Worm (Caenorhabditis elegans): ENCODE results near the gene K01A6.6.

K01A6.6 gene

DNA sequence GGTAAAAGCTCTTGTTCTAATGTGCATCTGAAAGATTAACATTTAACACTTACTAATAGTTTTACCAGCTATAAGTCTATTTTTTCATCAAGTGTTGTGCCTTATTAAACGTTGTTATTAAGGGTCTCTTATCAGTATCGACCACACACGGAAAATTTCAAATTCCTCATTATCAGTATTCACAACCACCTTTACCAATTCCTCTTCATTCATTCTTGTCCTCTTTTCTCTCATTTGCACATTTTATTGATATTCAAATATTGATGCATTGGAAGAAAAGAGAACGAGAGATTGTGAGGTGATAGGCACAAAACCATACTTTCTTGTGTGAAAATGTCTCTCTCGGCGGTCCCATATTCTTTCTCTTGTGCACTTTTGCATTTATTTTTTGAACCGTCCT is 13.2 kb upstream of the K01A6.6 start:
- TF ChIP-seq elt-2 (tag; optimal IDR thresholded peaks at IDR 0.05) = peak; percentile 31
- no peak for TF ChIP-seq unc-86 (tag; optimal IDR thresholded peaks at IDR 0.05)

DNA sequence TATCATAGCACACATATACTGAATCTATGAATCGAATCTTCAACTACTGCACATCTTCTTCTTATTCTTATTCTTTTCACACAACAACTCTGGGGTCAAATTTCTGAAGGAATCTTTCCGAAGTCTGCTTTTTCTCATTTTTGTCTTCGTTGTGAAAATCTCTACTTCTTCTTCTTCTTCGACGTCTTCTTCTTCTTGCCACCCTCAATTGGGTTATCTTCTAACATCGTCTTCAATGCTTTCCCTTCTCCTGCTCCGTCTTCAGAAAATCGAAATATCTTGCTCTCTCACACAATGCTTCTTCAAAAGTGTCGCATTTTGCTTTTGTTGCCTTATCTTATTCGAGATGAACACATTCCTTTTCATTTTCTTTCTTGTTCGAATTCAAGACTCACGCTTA is 11.9 kb upstream of the K01A6.6 start:
- no peak for TF ChIP-seq ttx-3 (tag; optimal IDR thresholded peaks at IDR 0.05)
- TF ChIP-seq unc-42 (tag; optimal IDR thresholded peaks at IDR 0.05) = peak; percentile 86
- no peak for TF ChIP-seq F13H6.1 (tag; optimal IDR thresholded peaks at IDR 0.05)
- TF ChIP-seq fkh-6 (tag; optimal IDR thresholded peaks at IDR 0.05) = no peak

DNA sequence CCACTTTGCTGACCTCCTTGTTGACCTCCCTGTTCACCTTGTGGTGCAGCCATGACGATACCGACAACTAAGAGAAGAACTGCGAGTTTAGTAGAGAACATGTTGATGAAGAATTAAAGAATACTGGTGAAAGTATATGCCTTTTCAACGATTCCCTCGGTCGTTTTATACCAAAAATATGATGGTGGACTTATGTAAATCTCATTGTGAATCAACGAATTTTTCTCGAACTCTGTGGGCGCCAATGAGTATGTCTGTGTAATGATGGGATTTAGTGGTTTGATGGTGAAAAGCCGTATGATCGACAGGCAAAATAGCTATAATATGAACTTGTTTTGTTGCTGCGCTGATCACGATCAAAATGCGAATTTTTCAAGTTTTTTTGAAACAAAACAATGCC is 2.1 kb downstream of the K01A6.6 start, which contains the start of gene K01A6.8:
Gene K01A6.8, minus strand, starts transcription at position 101 of the 400 bp plus-strand sequence.
- TF ChIP-seq ceh-14 (tag; optimal IDR thresholded peaks at IDR 0.05) = no peak
- no peak for TF ChIP-seq che-1 (tag; optimal IDR thresholded peaks at IDR 0.05)
- TF ChIP-seq lin-11 (tag; optimal IDR thresholded peaks at IDR 0.05) = no peak
- no peak for TF ChIP-seq ceh-22 (tag; optimal IDR thresholded peaks at IDR 0.05)
- TF ChIP-seq unc-86 (tag; optimal IDR thresholded peaks at IDR 0.05) = no peak

DNA sequence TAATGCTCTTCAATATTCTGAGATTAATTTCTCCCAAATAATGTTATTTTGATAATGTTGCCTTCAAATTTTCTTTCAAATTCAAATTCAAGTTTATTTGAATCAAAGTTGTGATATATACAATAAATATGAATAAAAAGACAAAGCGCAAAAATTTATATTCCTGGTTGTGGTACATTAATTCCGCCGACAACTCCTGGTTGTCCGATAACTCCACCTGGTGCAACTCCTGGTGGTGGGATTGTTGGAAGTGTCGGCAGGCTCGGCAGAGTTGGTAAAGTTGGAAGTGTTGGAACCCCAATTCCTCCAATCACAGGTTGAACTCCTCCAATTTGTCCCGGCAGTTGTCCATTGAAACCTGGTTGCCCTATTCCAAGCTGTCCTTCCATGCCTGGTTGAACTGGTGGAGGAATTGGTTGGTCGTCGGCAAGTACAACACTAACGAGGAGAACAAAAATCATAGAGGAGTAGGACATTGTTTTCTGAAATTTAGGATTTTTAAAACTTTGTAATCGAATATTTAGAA is 3.0 kb downstream of the K01A6.6 start, which contains the start of gene K01A6.7:
Gene K01A6.7, minus strand, starts transcription at position 476 of the 526 bp plus-strand sequence.
- TF ChIP-seq tbx-7 (tag; optimal IDR thresholded peaks at IDR 0.05) = no peak
- TF ChIP-seq npax-4 (tag; optimal IDR thresholded peaks at IDR 0.05) = no peak
- TF ChIP-seq nhr-232 (tag; optimal IDR thresholded peaks at IDR 0.05) = no peak
- TF ChIP-seq lim-6 (tag; optimal IDR thresholded peaks at IDR 0.05) = no peak
- TF ChIP-seq nfya-1 (tag; optimal IDR thresholded peaks at IDR 0.05) = no peak
- TF ChIP-seq gmeb-2 (tag; optimal IDR thresholded peaks at IDR 0.05) = no peak
- TF ChIP-seq T23F11.4 (GFP tag; optimal IDR thresholded peaks at IDR 0.05) = no peak
- TF ChIP-seq ceh-48 (tag; optimal IDR thresholded peaks at IDR 0.05) = no peak
- TF ChIP-seq tbx-2 (tag; optimal IDR thresholded peaks at IDR 0.05) = no peak
- no peak for TF ChIP-seq nhr-11 (tag; optimal IDR thresholded peaks at IDR 0.05)
- no peak for TF ChIP-seq ceh-14 (tag; optimal IDR thresholded peaks at IDR 0.05)
- no peak for TF ChIP-seq ceh-24 (tag; optimal IDR thresholded peaks at IDR 0.05)
- no peak for TF ChIP-seq ref-2 (tag; optimal IDR thresholded peaks at IDR 0.05)
- no peak for TF ChIP-seq fax-1 (tag; optimal IDR thresholded peaks at IDR 0.05)
- TF ChIP-seq unc-55 (GFP tag; optimal IDR thresholded peaks at IDR 0.05) = no peak
- no peak for TF ChIP-seq sdc-2 (tag; optimal IDR thresholded peaks at IDR 0.05)
- no peak for TF ChIP-seq elt-2 (tag; optimal IDR thresholded peaks at IDR 0.05)
- TF ChIP-seq ztf-16 (tag; optimal IDR thresholded peaks at IDR 0.05) = no peak
- TF ChIP-seq eyg-1 (tag; optimal IDR thresholded peaks at IDR 0.05) = no peak

DNA sequence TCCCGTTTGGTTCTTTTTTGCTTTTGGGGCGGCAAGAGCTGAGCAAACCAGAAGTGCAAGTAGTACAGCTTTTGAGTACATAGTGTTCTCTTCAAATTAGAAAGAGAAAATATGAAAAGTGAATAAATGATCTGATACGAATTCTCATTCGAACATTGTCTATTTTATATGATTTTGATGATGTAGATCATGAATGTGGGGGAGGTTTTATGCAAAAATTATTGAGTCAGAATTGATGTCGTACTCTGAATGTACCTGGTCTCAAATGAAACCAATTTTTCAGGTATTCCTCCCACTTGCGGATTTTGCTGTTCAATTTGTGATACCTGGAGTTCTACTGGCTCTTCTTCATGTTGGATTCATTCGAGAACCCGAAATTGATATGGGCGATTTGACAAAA is 5.1 kb downstream of the K01A6.6 start, which contains the start of gene K01A6.4:
Gene K01A6.4, minus strand, starts transcription at position 101 of the 400 bp plus-strand sequence.
- TF ChIP-seq hlh-8 (tag; optimal IDR thresholded peaks at IDR 0.05) (no peak), pag-3 (tag; optimal IDR thresholded peaks at IDR 0.05; ENCODE audit: borderline replicate concordance) (no peak)

DNA sequence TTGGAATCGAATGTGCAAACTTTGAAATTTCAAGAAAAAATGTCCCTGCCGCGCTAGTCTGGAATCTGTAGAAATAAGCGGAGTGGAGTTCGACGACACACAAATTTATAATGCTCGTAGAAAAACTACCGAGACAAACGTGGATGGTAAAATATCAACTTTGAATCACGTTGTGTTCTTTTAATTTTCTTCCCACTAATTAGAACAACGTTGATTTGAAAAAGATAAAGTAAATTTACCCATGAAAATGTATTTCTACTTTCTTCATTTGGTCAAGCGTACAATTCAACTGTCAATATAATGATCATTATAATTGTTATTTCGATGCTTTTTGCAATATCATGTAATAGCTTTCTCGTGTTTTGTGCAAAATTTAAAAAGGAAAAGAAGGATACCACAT is 7.3 kb downstream of the K01A6.6 start, which contains the start of gene K01A6.5:
Gene K01A6.5, plus strand, starts transcription at position 301 of the 400 bp plus-strand sequence.
- TF ChIP-seq hlh-13 (GFP tag; optimal IDR thresholded peaks at IDR 0.05) = no peak
- no peak for TF ChIP-seq ceh-2 (tag; optimal IDR thresholded peaks at IDR 0.05)
- TF ChIP-seq pha-4 (tag; optimal IDR thresholded peaks at IDR 0.05) = no peak
- no peak for TF ChIP-seq ceh-48 (tag; optimal IDR thresholded peaks at IDR 0.05)
- TF ChIP-seq syd-9 (tag; optimal IDR thresholded peaks at IDR 0.05) = no peak
- TF ChIP-seq zip-5 (tag; optimal IDR thresholded peaks at IDR 0.05) = no peak
- no peak for TF ChIP-seq lim-6 (tag; optimal IDR thresholded peaks at IDR 0.05)
- TF ChIP-seq lin-11 (tag; optimal IDR thresholded peaks at IDR 0.05) = no peak
- no peak for TF ChIP-seq fkh-6 (tag; optimal IDR thresholded peaks at IDR 0.05)

Measured in whole organism, late embryonic.